Worm (Caenorhabditis elegans): Measurements from ENCODE around the gene lgc-31.

lgc-31 gene

ce11 chrV:15559729-15560128 lies 37.9 kb upstream of the lgc-31 start:
- TF ChIP-seq T22C8.4 (GFP tag; IDR thresholded peaks at IDR 0.05) (no peak), ztf-23 (GFP tag; IDR thresholded peaks at IDR 0.05) (no peak), ref-1 (GFP tag; conservative IDR thresholded peaks at IDR 0.05) (no peak), tab-1 (GFP tag; IDR thresholded peaks at IDR 0.05) (no peak), cog-1 (tag; optimal IDR thresholded peaks at IDR 0.05) (no peak), flt-1 (GFP tag; IDR thresholded peaks at IDR 0.05) (no peak), klf-2 (GFP tag; conservative IDR thresholded peaks at IDR 0.05) (no peak), ztf-29 (GFP tag; IDR thresholded peaks at IDR 0.05) (no peak), med-1 (GFP tag; optimal IDR thresholded peaks at IDR 0.05; ENCODE audit: insufficient read depth) (no peak)

- no peak for TF ChIP-seq med-1 (GFP tag; optimal IDR thresholded peaks at IDR 0.05; ENCODE audit: insufficient read depth)
- TF ChIP-seq ztf-23 (GFP tag; IDR thresholded peaks at IDR 0.05) = no peak
- TF ChIP-seq ref-1 (GFP tag; conservative IDR thresholded peaks at IDR 0.05) = no peak
- TF ChIP-seq klf-2 (GFP tag; conservative IDR thresholded peaks at IDR 0.05) = no peak
- no peak for TF ChIP-seq tab-1 (GFP tag; IDR thresholded peaks at IDR 0.05)
- TF ChIP-seq ztf-29 (GFP tag; IDR thresholded peaks at IDR 0.05) = no peak
- no peak for TF ChIP-seq cog-1 (tag; optimal IDR thresholded peaks at IDR 0.05)
- TF ChIP-seq T22C8.4 (GFP tag; IDR thresholded peaks at IDR 0.05) = no peak
- no peak for TF ChIP-seq flt-1 (GFP tag; IDR thresholded peaks at IDR 0.05)
These were observed 37.2 kb upstream of the lgc-31 start, which contains the start of gene acr-18 for ce11 chrV:15559047-15559446. TSS of gene acr-18 (minus strand) at chrV:15559147.

- TF ChIP-seq T22C8.4 (GFP tag; IDR thresholded peaks at IDR 0.05) (no peak), med-1 (GFP tag; optimal IDR thresholded peaks at IDR 0.05; ENCODE audit: insufficient read depth) (no peak), cog-1 (tag; optimal IDR thresholded peaks at IDR 0.05) (no peak), ztf-29 (GFP tag; IDR thresholded peaks at IDR 0.05) (peak; percentile 55; the same call in 1 of the 2 replicates), tab-1 (GFP tag; IDR thresholded peaks at IDR 0.05) (peak; percentile 81), flt-1 (GFP tag; IDR thresholded peaks at IDR 0.05) (peak; percentile 86), ztf-23 (GFP tag; IDR thresholded peaks at IDR 0.05) (peak; percentile 73), ref-1 (GFP tag; conservative IDR thresholded peaks at IDR 0.05) (no peak), klf-2 (GFP tag; conservative IDR thresholded peaks at IDR 0.05) (peak; percentile 50; the same call in 1 of the 2 replicates)
These were observed 32.0 kb upstream of the lgc-31 start for ce11 chrV:15553869-15554268.

- peak; percentile 93 for TF ChIP-seq tab-1 (GFP tag; IDR thresholded peaks at IDR 0.05)
- TF ChIP-seq klf-2 (GFP tag; conservative IDR thresholded peaks at IDR 0.05) = peak; percentile 91
- TF ChIP-seq T22C8.4 (GFP tag; IDR thresholded peaks at IDR 0.05) = peak; percentile 89
- peak; percentile 53 for TF ChIP-seq med-1 (GFP tag; optimal IDR thresholded peaks at IDR 0.05; ENCODE audit: insufficient read depth)
- peak; percentile 81 for TF ChIP-seq ztf-29 (GFP tag; IDR thresholded peaks at IDR 0.05)
- peak; percentile 95 for TF ChIP-seq flt-1 (GFP tag; IDR thresholded peaks at IDR 0.05)
- peak; percentile 75 for TF ChIP-seq ref-1 (GFP tag; conservative IDR thresholded peaks at IDR 0.05)
- TF ChIP-seq cog-1 (tag; optimal IDR thresholded peaks at IDR 0.05) = peak; percentile 20
- TF ChIP-seq ztf-23 (GFP tag; IDR thresholded peaks at IDR 0.05) = peak; percentile 94
These were observed 29.8 kb upstream of the lgc-31 start for ce11 chrV:15551642-15552041.

- no peak for TF ChIP-seq tab-1 (GFP tag; IDR thresholded peaks at IDR 0.05)
- no peak for TF ChIP-seq T22C8.4 (GFP tag; IDR thresholded peaks at IDR 0.05)
- TF ChIP-seq ztf-29 (GFP tag; IDR thresholded peaks at IDR 0.05) = no peak
- no peak for TF ChIP-seq ref-1 (GFP tag; conservative IDR thresholded peaks at IDR 0.05)
- TF ChIP-seq ztf-23 (GFP tag; IDR thresholded peaks at IDR 0.05) = 0 out of 2 replicates have a peak, but pooled peaks have one; percentile 25
- TF ChIP-seq klf-2 (GFP tag; conservative IDR thresholded peaks at IDR 0.05) = no peak
These were observed 28.6 kb upstream of the lgc-31 start for ce11 chrV:15550408-15550807.

- TF ChIP-seq klf-2 (GFP tag; conservative IDR thresholded peaks at IDR 0.05) (0 out of 2 replicates have a peak, but pooled peaks have one; percentile 43), med-1 (GFP tag; optimal IDR thresholded peaks at IDR 0.05; ENCODE audit: insufficient read depth) (no peak), cog-1 (tag; optimal IDR thresholded peaks at IDR 0.05) (no peak), ref-1 (GFP tag; conservative IDR thresholded peaks at IDR 0.05) (0 out of 2 replicates have a peak, but pooled peaks have one; percentile 24), flt-1 (GFP tag; IDR thresholded peaks at IDR 0.05) (peak; percentile 68; the same call in 1 of the 2 replicates), ztf-23 (GFP tag; IDR thresholded peaks at IDR 0.05) (no peak)
These were observed 25.9 kb upstream of the lgc-31 start for ce11 chrV:15547727-15548126.

ce11 chrV:15544898-15545297 lies 23.1 kb upstream of the lgc-31 start, which contains the start of gene glb-14:
TSS of gene glb-14 (minus strand) at chrV:15544994.
- TF ChIP-seq ztf-23 (GFP tag; IDR thresholded peaks at IDR 0.05) (no peak), T22C8.4 (GFP tag; IDR thresholded peaks at IDR 0.05) (no peak)

- TF ChIP-seq med-1 (GFP tag; optimal IDR thresholded peaks at IDR 0.05; ENCODE audit: insufficient read depth) (no peak), ztf-29 (GFP tag; IDR thresholded peaks at IDR 0.05) (no peak), ztf-23 (GFP tag; IDR thresholded peaks at IDR 0.05) (no peak), flt-1 (GFP tag; IDR thresholded peaks at IDR 0.05) (no peak), klf-2 (GFP tag; conservative IDR thresholded peaks at IDR 0.05) (no peak), ref-1 (GFP tag; conservative IDR thresholded peaks at IDR 0.05) (no peak), T22C8.4 (GFP tag; IDR thresholded peaks at IDR 0.05) (no peak), tab-1 (GFP tag; IDR thresholded peaks at IDR 0.05) (no peak), cog-1 (tag; optimal IDR thresholded peaks at IDR 0.05) (no peak)
These were observed 21.4 kb upstream of the lgc-31 start for ce11 chrV:15543252-15543651.

ce11 chrV:15537923-15538322 lies 16.1 kb upstream of the lgc-31 start, which contains the start of gene prde-1:
TSS of gene prde-1 (plus strand) at chrV:15538244.
- no peak for TF ChIP-seq tab-1 (GFP tag; IDR thresholded peaks at IDR 0.05)
- TF ChIP-seq med-1 (GFP tag; optimal IDR thresholded peaks at IDR 0.05; ENCODE audit: insufficient read depth) = no peak
- no peak for TF ChIP-seq T22C8.4 (GFP tag; IDR thresholded peaks at IDR 0.05)
- TF ChIP-seq ztf-29 (GFP tag; IDR thresholded peaks at IDR 0.05) = no peak
- TF ChIP-seq ref-1 (GFP tag; conservative IDR thresholded peaks at IDR 0.05) = no peak
- TF ChIP-seq klf-2 (GFP tag; conservative IDR thresholded peaks at IDR 0.05) = no peak
- TF ChIP-seq cog-1 (tag; optimal IDR thresholded peaks at IDR 0.05) = no peak
- no peak for TF ChIP-seq ztf-23 (GFP tag; IDR thresholded peaks at IDR 0.05)
- TF ChIP-seq flt-1 (GFP tag; IDR thresholded peaks at IDR 0.05) = no peak

- TF ChIP-seq tab-1 (GFP tag; IDR thresholded peaks at IDR 0.05) = no peak
- TF ChIP-seq cog-1 (tag; optimal IDR thresholded peaks at IDR 0.05) = no peak
- no peak for TF ChIP-seq med-1 (GFP tag; optimal IDR thresholded peaks at IDR 0.05; ENCODE audit: insufficient read depth)
- no peak for TF ChIP-seq flt-1 (GFP tag; IDR thresholded peaks at IDR 0.05)
- TF ChIP-seq ztf-23 (GFP tag; IDR thresholded peaks at IDR 0.05) = no peak
- TF ChIP-seq klf-2 (GFP tag; conservative IDR thresholded peaks at IDR 0.05) = no peak
- no peak for TF ChIP-seq ztf-29 (GFP tag; IDR thresholded peaks at IDR 0.05)
- TF ChIP-seq ref-1 (GFP tag; conservative IDR thresholded peaks at IDR 0.05) = no peak
- no peak for TF ChIP-seq T22C8.4 (GFP tag; IDR thresholded peaks at IDR 0.05)
These were observed 14.5 kb upstream of the lgc-31 start, which contains the start of gene F21A3.4 for ce11 chrV:15536320-15536719. TSS of gene F21A3.4 (plus strand) at chrV:15536620.

Measured in whole organism, midembryonic.